Worm (Caenorhabditis elegans): Measurements from ENCODE around the gene C50E3.5.

DNA sequence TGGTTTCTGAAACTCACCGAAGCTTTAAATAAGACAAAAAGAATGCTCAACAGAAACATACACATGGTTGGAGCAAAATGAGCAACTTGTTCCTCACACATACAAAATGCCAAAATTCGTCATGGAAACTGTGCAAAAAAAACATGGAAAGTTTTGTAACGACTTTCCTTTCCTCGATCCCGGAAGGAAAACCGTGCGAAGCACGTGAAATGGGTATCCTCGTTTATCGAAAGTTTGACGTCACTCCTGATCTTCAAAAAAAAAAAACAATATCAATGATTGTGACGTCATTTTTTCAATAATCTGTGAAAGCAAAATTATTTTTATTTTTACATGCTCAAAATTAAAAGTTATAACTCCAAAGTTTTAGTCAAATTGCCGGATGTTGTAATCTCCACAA, 17.5 kb upstream of the C50E3.5 start, which contains the start of gene clec-212:
- TF ChIP-seq dao-5 (tag; optimal IDR thresholded peaks at IDR 0.05) (no peak), him-1 (tag; optimal IDR thresholded peaks at IDR 0.05) (no peak)
